Worm (Caenorhabditis elegans): Measurements from ENCODE around the gene hda-5.

ce11 chrII:11836554-11837218 is 37.8 kb downstream of the hda-5 start:
- no peak for TF ChIP-seq alr-1 (tag; optimal IDR thresholded peaks at IDR 0.05; ENCODE audit: borderline replicate concordance)
- TF ChIP-seq ceh-82 (tag; optimal IDR thresholded peaks at IDR 0.05) = no peak
- TF ChIP-seq pax-3 (tag; optimal IDR thresholded peaks at IDR 0.05) = no peak
- no peak for TF ChIP-seq sptf-1 (tag; optimal IDR thresholded peaks at IDR 0.05)

All from whole organism, L1 larva.